Fruit fly (Drosophila melanogaster) whole organism, embryonic: Measurements from ENCODE around the gene Ugt316A1.
A peak's percentile ranks its signal among the peaks of the same experiment; 100 is the strongest.

ENCODE experiments used
- Adf1 ChIP-seq: fragments of 200-800 bp; sonication (Bioruptor generic); IDR thresholded peaks from 2 replicates; pipeline ENCODE4 v1.3.6; 2022; ENCODE audit warnings: missing biosample characterization, missing genetic modification characterization
- Bdp1 ChIP-seq: fragments of 200-800 bp; sonication (Bioruptor generic); optimal IDR thresholded peaks from 3 replicates; lab custom pipeline; 2016; ENCODE audit warnings: missing biosample characterization, missing genetic modification characterization
- CG11085 ChIP-seq: fragments of 200-800 bp; sonication (Bioruptor generic); IDR thresholded peaks from 2 replicates; pipeline ENCODE4 v1.3.6; 2022; ENCODE audit warnings: missing biosample characterization, missing genetic modification characterization
- CG12071 ChIP-seq: fragments of 200-800 bp; sonication (Bioruptor generic); optimal IDR thresholded peaks from 3 replicates; lab custom pipeline; 2018; ENCODE audit warnings: missing biosample characterization, mild to moderate bottlenecking, missing genetic modification characterization
- CG12299 ChIP-seq: fragments of 200-800 bp; sonication (Bioruptor generic); optimal IDR thresholded peaks from 2 replicates; lab custom pipeline; 2018; ENCODE audit warnings: missing biosample characterization, mild to moderate bottlenecking, missing genetic modification characterization
- CG13287 ChIP-seq: fragments of 200-800 bp; sonication (Bioruptor generic); IDR thresholded peaks from 2 replicates; pipeline ENCODE4 v1.3.6; 2022; ENCODE audit warnings: missing biosample characterization, missing genetic modification characterization; ENCODE audit not compliant: partially characterized antibody
- CG15011 ChIP-seq: fragments of 200-800 bp; sonication (Bioruptor generic); optimal IDR thresholded peaks from 3 replicates; lab custom pipeline; 2018; ENCODE audit warnings: missing biosample characterization, mild to moderate bottlenecking, missing genetic modification characterization
- CG2202 ChIP-seq: fragments of 200-800 bp; sonication (Bioruptor generic); optimal IDR thresholded peaks from 2 replicates; lab custom pipeline; 2018; ENCODE audit warnings: missing biosample characterization, mild to moderate bottlenecking, missing genetic modification characterization
- CG3065 ChIP-seq: fragments of 200-800 bp; sonication (Bioruptor generic); optimal IDR thresholded peaks from 2 replicates; lab custom pipeline; 2016; ENCODE audit warnings: missing biosample characterization, missing genetic modification characterization
- CG31388 ChIP-seq: fragments of 200-800 bp; sonication (Bioruptor generic); optimal IDR thresholded peaks from 2 replicates; lab custom pipeline; 2016; ENCODE audit warnings: missing biosample characterization, missing genetic modification characterization
- CG3847 ChIP-seq: fragments of 200-800 bp; sonication (Bioruptor generic); IDR thresholded peaks from 2 replicates; pipeline ENCODE4 v1.3.6; 2022; ENCODE audit warnings: missing biosample characterization, missing genetic modification characterization
- CG4707 ChIP-seq: fragments of 200-800 bp; sonication (Bioruptor generic); optimal IDR thresholded peaks from 2 replicates; lab custom pipeline; 2018; ENCODE audit warnings: missing biosample characterization, mild to moderate bottlenecking, missing genetic modification characterization, moderate library complexity
- CG4730 ChIP-seq: fragments of 200-800 bp; sonication (Bioruptor generic); IDR thresholded peaks from 2 replicates; pipeline ENCODE4 v1.3.6; 2022; ENCODE audit warnings: missing biosample characterization, missing genetic modification characterization
- CG7928 ChIP-seq: fragments of 200-800 bp; sonication (Bioruptor generic); optimal IDR thresholded peaks from 2 replicates; lab custom pipeline; 2017; ENCODE audit warnings: missing biosample characterization, mild to moderate bottlenecking, missing genetic modification characterization
- CG7987 ChIP-seq: fragments of 200-800 bp; sonication (Bioruptor generic); optimal IDR thresholded peaks from 2 replicates; lab custom pipeline; 2018; ENCODE audit warnings: missing biosample characterization, mild to moderate bottlenecking, missing genetic modification characterization, moderate library complexity
- CG8089 ChIP-seq: fragments of 200-800 bp; sonication (Bioruptor generic); optimal IDR thresholded peaks from 3 replicates; lab custom pipeline; 2016; ENCODE audit warnings: missing biosample characterization, missing genetic modification characterization
- CG8388 ChIP-seq: fragments of 200-800 bp; sonication (Bioruptor generic); optimal IDR thresholded peaks from 2 replicates; lab custom pipeline; 2019; ENCODE audit warnings: missing biosample characterization, mild to moderate bottlenecking, missing genetic modification characterization, moderate library complexity
- CG8478 ChIP-seq: fragments of >200 bp; optimal IDR thresholded peaks from 2 replicates; lab custom pipeline; 2018
- CG9609 ChIP-seq: fragments of 200-800 bp; sonication (Bioruptor generic); optimal IDR thresholded peaks from 3 replicates; lab custom pipeline; 2016; ENCODE audit warnings: missing biosample characterization, missing genetic modification characterization
- CoRest ChIP-seq: fragments of 200-800 bp; sonication (Bioruptor generic); optimal IDR thresholded peaks from 3 replicates; lab custom pipeline; 2018; ENCODE audit warnings: missing biosample characterization, mild to moderate bottlenecking, missing genetic modification characterization, moderate library complexity
- Dek ChIP-seq: fragments of 200-800 bp; sonication (Bioruptor generic); optimal IDR thresholded peaks from 3 replicates; lab custom pipeline; 2019; ENCODE audit warnings: missing biosample characterization, mild to moderate bottlenecking, missing genetic modification characterization, moderate library complexity
- Doc3 ChIP-seq: fragments of 200-800 bp; sonication (Bioruptor generic); IDR thresholded peaks from 3 replicates; pipeline ENCODE4 v1.3.6; 2022; ENCODE audit warnings: missing biosample characterization, missing genetic modification characterization; ENCODE audit not compliant: partially characterized antibody
- Eip74EF ChIP-seq, 2 experiments: fragments of 200-800 bp in 1 of 2; fragments of >200 bp in 1 of 2; sonication (Bioruptor generic) in 1 of 2; optimal IDR thresholded peaks; 2 replicates each; lab custom pipeline; 2017 to 2019; ENCODE audit warnings: missing biosample characterization in 2 of 2, missing genetic modification characterization in 2 of 2, mild to moderate bottlenecking in 1 of 2, moderate library complexity in 1 of 2
- HLH54F ChIP-seq: fragments of 200-800 bp; sonication (Bioruptor generic); optimal IDR thresholded peaks from 3 replicates; lab custom pipeline; 2016; ENCODE audit warnings: missing biosample characterization, missing genetic modification characterization
- Mad ChIP-seq: fragments of 200-800 bp; sonication (Bioruptor generic); optimal IDR thresholded peaks from 2 replicates; lab custom pipeline; 2016; ENCODE audit warnings: missing biosample characterization, missing genetic modification characterization
- Max ChIP-seq: fragments of 200-800 bp; sonication (Bioruptor generic); optimal IDR thresholded peaks from 2 replicates; lab custom pipeline; 2016; ENCODE audit warnings: missing biosample characterization, mild to moderate bottlenecking, missing genetic modification characterization
- Mrtf ChIP-seq: fragments of 200-800 bp; sonication (Bioruptor generic); IDR thresholded peaks from 3 replicates; pipeline ENCODE4 v1.3.6; 2022; ENCODE audit warnings: missing biosample characterization, missing genetic modification characterization
- Nf-YA ChIP-seq: fragments of 200-800 bp; sonication (Bioruptor generic); IDR thresholded peaks from 2 replicates; pipeline ENCODE4 v1.3.6; 2022; ENCODE audit warnings: missing biosample characterization, missing genetic modification characterization
- Sox100B ChIP-seq: fragments of 200-800 bp; sonication (Bioruptor generic); optimal IDR thresholded peaks from 3 replicates; lab custom pipeline; 2018; ENCODE audit warnings: missing biosample characterization, mild to moderate bottlenecking, missing genetic modification characterization
- Ssrp ChIP-seq: fragments of 200-800 bp; sonication (Bioruptor generic); optimal IDR thresholded peaks from 2 replicates; lab custom pipeline; 2018; ENCODE audit warnings: missing biosample characterization, mild to moderate bottlenecking, missing genetic modification characterization, moderate library complexity
- TFAM ChIP-seq: fragments of 200-800 bp; sonication (Bioruptor generic); optimal IDR thresholded peaks from 2 replicates; lab custom pipeline; 2017; ENCODE audit warnings: missing biosample characterization, missing genetic modification characterization, inconsistent platforms
- ac ChIP-seq: fragments of 200-800 bp; sonication (Bioruptor generic); optimal IDR thresholded peaks from 3 replicates; lab custom pipeline; 2017; ENCODE audit warnings: missing biosample characterization, mild to moderate bottlenecking, missing genetic modification characterization
- amos ChIP-seq: fragments of 200-800 bp; sonication (Bioruptor generic); IDR thresholded peaks from 2 replicates; pipeline ENCODE4 v1.3.6; 2022; ENCODE audit warnings: missing biosample characterization, missing genetic modification characterization; ENCODE audit not compliant: partially characterized antibody
- bab2 ChIP-seq: fragments of 200-800 bp; sonication (Bioruptor generic); optimal IDR thresholded peaks from 2 replicates; lab custom pipeline; 2016; ENCODE audit warnings: missing biosample characterization, missing genetic modification characterization
- chif ChIP-seq, 2 experiments: fragments of 200-800 bp; sonication (Bioruptor generic); optimal IDR thresholded peaks; 3 replicates each; lab custom pipeline; 2016; ENCODE audit warnings: missing biosample characterization in 2 of 2, missing genetic modification characterization in 2 of 2
- en ChIP-seq: fragments of 200-800 bp; sonication (Bioruptor generic); optimal IDR thresholded peaks from 2 replicates; lab custom pipeline; 2016; ENCODE audit warnings: missing biosample characterization, missing genetic modification characterization
- fru ChIP-seq: fragments of >200 bp; optimal IDR thresholded peaks from 2 replicates; lab custom pipeline; 2017
- hb ChIP-seq: fragments of 200-800 bp; sonication (Bioruptor generic); IDR thresholded peaks from 3 replicates; pipeline ENCODE4 v1.3.6; 2022; ENCODE audit warnings: missing biosample characterization, missing genetic modification characterization; ENCODE audit not compliant: partially characterized antibody
- lbe ChIP-seq: fragments of 200-800 bp; sonication (Bioruptor generic); optimal IDR thresholded peaks from 2 replicates; lab custom pipeline; 2016; ENCODE audit warnings: missing biosample characterization, mild to moderate bottlenecking, missing genetic modification characterization
- lov ChIP-seq, 2 experiments: fragments of 200-800 bp in 1 of 2; fragments of >200 bp in 1 of 2; sonication (Bioruptor generic) in 1 of 2; IDR thresholded peaks in 1 of 2; optimal IDR thresholded peaks in 1 of 2; 2 replicates in 1 of 2; 3 replicates in 1 of 2; pipeline versions ENCODE4 v1.3.6 to Lab custom; 2017 to 2022; ENCODE audit warnings: missing biosample characterization in 1 of 2, missing genetic modification characterization in 1 of 2
- odd ChIP-seq: fragments of 200-800 bp; sonication (Bioruptor generic); optimal IDR thresholded peaks from 2 replicates; lab custom pipeline; 2017; ENCODE audit warnings: missing biosample characterization, mild to moderate bottlenecking, missing genetic modification characterization
- pho ChIP-seq: fragments of 200-800 bp; sonication (Bioruptor generic); optimal IDR thresholded peaks from 2 replicates; lab custom pipeline; 2016; ENCODE audit warnings: missing biosample characterization, missing genetic modification characterization
- pum ChIP-seq: fragments of 200-800 bp; sonication (Bioruptor generic); optimal IDR thresholded peaks from 2 replicates; lab custom pipeline; 2016; ENCODE audit warnings: missing biosample characterization, missing genetic modification characterization
- ro ChIP-seq: fragments of 200-800 bp; sonication (Bioruptor generic); IDR thresholded peaks from 2 replicates; pipeline ENCODE4 v1.3.6; 2022; ENCODE audit warnings: missing biosample characterization, missing genetic modification characterization
- salm ChIP-seq: fragments of 200-800 bp; sonication (Bioruptor generic); optimal IDR thresholded peaks from 2 replicates; lab custom pipeline; 2018; ENCODE audit warnings: missing biosample characterization, mild to moderate bottlenecking, missing genetic modification characterization
- sqz ChIP-seq: fragments of 200-800 bp; sonication (Bioruptor generic); optimal IDR thresholded peaks from 3 replicates; lab custom pipeline; 2018; ENCODE audit warnings: missing biosample characterization, mild to moderate bottlenecking, missing genetic modification characterization
- ssp ChIP-seq: fragments of 200-800 bp; sonication (Bioruptor generic); IDR thresholded peaks from 2 replicates; pipeline ENCODE4 v1.3.6; 2022; ENCODE audit warnings: missing biosample characterization, missing genetic modification characterization
- yki ChIP-seq: fragments of >200 bp; optimal IDR thresholded peaks from 3 replicates; lab custom pipeline; 2018
- zen2 ChIP-seq: fragments of 200-800 bp; sonication (Bioruptor generic); IDR thresholded peaks from 3 replicates; pipeline ENCODE4 v1.3.6; 2022; ENCODE audit warnings: missing biosample characterization, missing genetic modification characterization; ENCODE audit not compliant: partially characterized antibody
- zfh2 ChIP-seq: fragments of 200-800 bp; sonication (Bioruptor generic); optimal IDR thresholded peaks from 2 replicates; lab custom pipeline; 2016; ENCODE audit warnings: missing biosample characterization, missing genetic modification characterization

Ugt316A1 gene

dm6 chr3L:19091423-19092124 lies 29.0 kb upstream of the Ugt316A1 start (continued):
- TF ChIP-seq CG13287 (GFP tag; lab: Robert Waterston, UW) (peak; percentile 37; the same call in 1 of the 2 replicates), salm (no peak), CG7987 (GFP tag; lab: Kevin White, UChicago) (peak; percentile 32), CG8388 (no peak), HLH54F (no peak), amos (peak; percentile 27; the same call in 1 of the 2 replicates), Eip74EF (GFP tag; optimal IDR thresholded peaks at IDR 0.05; lab: Kevin White, UChicago) (no peak), CG15011 (no peak), CG4707 (GFP tag; lab: Kevin White, UChicago) (no peak), fru (no peak), zen2 (GFP tag; lab: Robert Waterston, UW) (no peak), CG7928 (no peak), zfh2 (GFP tag; lab: Kevin White, UChicago) (no peak), ro (GFP tag; lab: Robert Waterston, UW) (no peak), bab2 (GFP tag; lab: Kevin White, UChicago) (no peak), CG11085 (GFP tag; lab: Robert Waterston, UW) (no peak), Dek (tag; lab: Kevin White, UChicago) (no peak), Nf-YA (GFP tag; lab: Robert Waterston, UW) (no peak), CG12299 (tag; lab: Kevin White, UChicago) (no peak), TFAM (GFP tag; lab: Kevin White, UChicago) (no peak), CG8478 (lab: Kevin White, UChicago) (no peak), CG12071 (GFP tag; lab: Kevin White, UChicago) (no peak), Adf1 (peak; percentile 81), Sox100B (GFP tag; lab: Kevin White, UChicago) (no peak), lov (optimal IDR thresholded peaks at IDR 0.05; lab: Kevin White, UChicago) (no peak), lov (GFP tag; IDR thresholded peaks at IDR 0.05; lab: Robert Waterston, UW) (no peak), CG3847 (GFP tag; lab: Robert Waterston, UW) (peak; percentile 24; the same call in 1 of the 2 replicates), sqz (GFP tag; lab: Kevin White, UChicago) (no peak), CG3065 (no peak), lbe (GFP tag; lab: Kevin White, UChicago) (peak; percentile 41), Mad (GFP tag; lab: Kevin White, UChicago) (no peak), CG9609 (GFP tag; lab: Kevin White, UChicago) (no peak), CoRest (tag; lab: Kevin White, UChicago) (no peak), CG31388 (GFP tag; lab: Kevin White, UChicago) (no peak), yki (lab: Kevin White, UChicago) (no peak), pum (no peak), Ssrp (tag; lab: Kevin White, UChicago) (no peak), en (GFP tag; lab: Kevin White, UChicago) (no peak), Max (no peak), Mrtf (0 out of 3 replicates have a peak, but pooled peaks have one; percentile 29), pho (GFP tag; lab: Kevin White, UChicago) (no peak), CG4730 (GFP tag; lab: Robert Waterston, UW) (no peak), chif (GFP tag; optimal IDR thresholded peaks at IDR 0.05; lab: Kevin White, UChicago) (no peak), ac (no peak), Doc3 (GFP tag; lab: Robert Waterston, UW) (0 out of 3 replicates have a peak, but pooled peaks have one; percentile 14), CG2202 (tag; lab: Kevin White, UChicago) (no peak), Bdp1 (GFP tag; lab: Kevin White, UChicago) (no peak), CG8089 (GFP tag; lab: Kevin White, UChicago) (no peak), hb (GFP tag; lab: Robert Waterston, UW) (no peak), odd (GFP tag; lab: Kevin White, UChicago) (no peak), ssp (GFP tag; lab: Robert Waterston, UW) (no peak)
